Fruit fly (Drosophila melanogaster) whole organism, embryonic: ENCODE measurements around the gene Exo70.

Experiments
- ATbp ChIP-seq: fragments of 200-800 bp; sonication (Bioruptor generic); optimal IDR thresholded peaks from 2 replicates; lab custom pipeline; 2017; ENCODE audit warnings: missing biosample characterization, mild to moderate bottlenecking, missing genetic modification characterization, missing genetic modification reagents
- Adf1 ChIP-seq: fragments of 200-800 bp; sonication (Bioruptor generic); IDR thresholded peaks from 2 replicates; pipeline ENCODE4 v1.3.6; 2022; ENCODE audit warnings: missing biosample characterization, missing genetic modification characterization
- CG10366 ChIP-seq: fragments of 200-800 bp; sonication (Bioruptor generic); IDR thresholded peaks from 2 replicates; pipeline ENCODE4 v1.3.6; 2022; ENCODE audit warnings: missing biosample characterization, missing genetic modification characterization
- CG10462 ChIP-seq: fragments of 200-800 bp; sonication (Bioruptor generic); optimal IDR thresholded peaks from 2 replicates; lab custom pipeline; 2016; ENCODE audit warnings: missing biosample characterization, missing genetic modification characterization
- CG10959 ChIP-seq: fragments of 200-800 bp; sonication (Bioruptor generic); IDR thresholded peaks from 2 replicates; pipeline ENCODE4 v1.3.6; 2022; ENCODE audit warnings: missing biosample characterization, missing genetic modification characterization
- CG10979 ChIP-seq: fragments of 200-800 bp; sonication (Bioruptor generic); optimal IDR thresholded peaks from 2 replicates; lab custom pipeline; 2018; ENCODE audit warnings: missing biosample characterization, mild to moderate bottlenecking, missing genetic modification characterization, moderate library complexity
- CG12071 ChIP-seq: fragments of 200-800 bp; sonication (Bioruptor generic); optimal IDR thresholded peaks from 3 replicates; lab custom pipeline; 2018; ENCODE audit warnings: missing biosample characterization, mild to moderate bottlenecking, missing genetic modification characterization
- CG12391 ChIP-seq: fragments of 200-800 bp; sonication (Bioruptor generic); optimal IDR thresholded peaks from 3 replicates; lab custom pipeline; 2018; ENCODE audit warnings: missing biosample characterization, mild to moderate bottlenecking, missing genetic modification characterization, moderate library complexity
- CG12744 ChIP-seq: fragments of 200-800 bp; sonication (Bioruptor generic); optimal IDR thresholded peaks from 2 replicates; lab custom pipeline; 2016; ENCODE audit warnings: missing biosample characterization, missing genetic modification characterization
- CG14050 ChIP-seq: fragments of 200-800 bp; sonication (Bioruptor generic); IDR thresholded peaks from 3 replicates; pipeline ENCODE4 v1.3.6; 2022; ENCODE audit warnings: missing biosample characterization, missing genetic modification characterization
- CG14965 ChIP-seq: fragments of 200-800 bp; sonication (Bioruptor generic); optimal IDR thresholded peaks from 2 replicates; lab custom pipeline; 2016; ENCODE audit warnings: missing biosample characterization, missing genetic modification characterization, borderline replicate concordance
- CG17359 ChIP-seq: fragments of 200-800 bp; sonication (Bioruptor generic); optimal IDR thresholded peaks from 3 replicates; lab custom pipeline; 2018; ENCODE audit warnings: missing biosample characterization, mild to moderate bottlenecking, missing genetic modification characterization, moderate library complexity
- CG3407 ChIP-seq: fragments of 200-800 bp; sonication (Bioruptor generic); optimal IDR thresholded peaks from 2 replicates; lab custom pipeline; 2018; ENCODE audit warnings: missing biosample characterization, mild to moderate bottlenecking, missing genetic modification characterization
- CG3847 ChIP-seq: fragments of 200-800 bp; sonication (Bioruptor generic); IDR thresholded peaks from 2 replicates; pipeline ENCODE4 v1.3.6; 2022; ENCODE audit warnings: missing biosample characterization, missing genetic modification characterization
- CG4617 ChIP-seq: fragments of 200-800 bp; sonication (Bioruptor generic); optimal IDR thresholded peaks from 3 replicates; lab custom pipeline; 2016; ENCODE audit warnings: missing biosample characterization, missing genetic modification characterization, borderline replicate concordance
- CG4730 ChIP-seq: fragments of 200-800 bp; sonication (Bioruptor generic); IDR thresholded peaks from 2 replicates; pipeline ENCODE4 v1.3.6; 2022; ENCODE audit warnings: missing biosample characterization, missing genetic modification characterization
- CG6175 ChIP-seq: fragments of 200-800 bp; sonication (Bioruptor generic); IDR thresholded peaks from 3 replicates; pipeline ENCODE4 v1.3.6; 2022; ENCODE audit warnings: missing biosample characterization, missing genetic modification characterization
- CG7987 ChIP-seq: fragments of 200-800 bp; sonication (Bioruptor generic); optimal IDR thresholded peaks from 2 replicates; lab custom pipeline; 2018; ENCODE audit warnings: missing biosample characterization, mild to moderate bottlenecking, missing genetic modification characterization, moderate library complexity
- CG8765 ChIP-seq: fragments of 200-800 bp; sonication (Bioruptor generic); IDR thresholded peaks from 2 replicates; pipeline ENCODE4 v1.3.6; 2022; ENCODE audit warnings: missing biosample characterization, missing genetic modification characterization
- CG8924 ChIP-seq: fragments of 200-800 bp; optimal IDR thresholded peaks from 3 replicates; lab custom pipeline; 2019; ENCODE audit warnings: missing biosample characterization, mild to moderate bottlenecking, missing genetic modification characterization, moderate library complexity
- CG9437 ChIP-seq: fragments of 200-800 bp; sonication (Bioruptor generic); optimal IDR thresholded peaks from 2 replicates; lab custom pipeline; 2018; ENCODE audit warnings: missing biosample characterization, mild to moderate bottlenecking, missing genetic modification characterization
- CG9817 ChIP-seq: fragments of 200-800 bp; sonication (Bioruptor generic); optimal IDR thresholded peaks from 2 replicates; lab custom pipeline; 2018; ENCODE audit warnings: missing biosample characterization, mild to moderate bottlenecking, missing genetic modification characterization, moderate library complexity
- Dp ChIP-seq: fragments of 200-800 bp; sonication (Bioruptor generic); optimal IDR thresholded peaks from 2 replicates; lab custom pipeline; 2018; ENCODE audit warnings: missing biosample characterization, mild to moderate bottlenecking, missing genetic modification characterization, moderate library complexity
- E2f2 ChIP-seq: fragments of 200-800 bp; sonication (Bioruptor generic); IDR thresholded peaks from 2 replicates; pipeline ENCODE4 v1.3.6; 2022; ENCODE audit warnings: missing biosample characterization, missing genetic modification characterization
- Lhr ChIP-seq: fragments of 200-800 bp; sonication (Bioruptor generic); optimal IDR thresholded peaks from 3 replicates; lab custom pipeline; 2017; ENCODE audit warnings: mild to moderate bottlenecking, missing biosample characterization, missing genetic modification reagents, missing genetic modification characterization
- NC2β ChIP-seq: fragments of 200-800 bp; sonication (Bioruptor generic); optimal IDR thresholded peaks from 2 replicates; lab custom pipeline; 2016; ENCODE audit warnings: missing biosample characterization, missing genetic modification characterization
- YL-1 ChIP-seq: fragments of 200-800 bp; sonication (Bioruptor generic); optimal IDR thresholded peaks from 3 replicates; lab custom pipeline; 2017; ENCODE audit warnings: missing biosample characterization, mild to moderate bottlenecking, missing genetic modification characterization
- aop ChIP-seq: fragments of 200-800 bp; sonication (Bioruptor generic); IDR thresholded peaks from 2 replicates; pipeline ENCODE4 v1.3.6; 2022; ENCODE audit warnings: missing biosample characterization, missing genetic modification characterization
- bigmax ChIP-seq: fragments of 200-800 bp; sonication (Bioruptor generic); optimal IDR thresholded peaks from 2 replicates; lab custom pipeline; 2018; ENCODE audit warnings: missing biosample characterization, mild to moderate bottlenecking, missing genetic modification characterization
- bowl ChIP-seq: fragments of 200-800 bp; sonication (Bioruptor generic); IDR thresholded peaks from 2 replicates; pipeline ENCODE4 v1.3.6; 2022; ENCODE audit warnings: missing biosample characterization, missing genetic modification characterization
- cg ChIP-seq: fragments of 200-800 bp; sonication (Bioruptor generic); optimal IDR thresholded peaks from 3 replicates; lab custom pipeline; 2019; ENCODE audit warnings: missing biosample characterization, mild to moderate bottlenecking, missing genetic modification characterization, moderate library complexity
- cwo ChIP-seq: fragments of 200-800 bp; sonication (Bioruptor generic); optimal IDR thresholded peaks from 3 replicates; lab custom pipeline; 2017; ENCODE audit warnings: missing biosample characterization, missing genetic modification characterization, mild to moderate bottlenecking, moderate library complexity, missing genetic modification reagents
- emc ChIP-seq: fragments of 200-800 bp; sonication (Bioruptor generic); optimal IDR thresholded peaks from 2 replicates; lab custom pipeline; 2016; ENCODE audit warnings: missing biosample characterization, missing genetic modification characterization
- ftz-f1 ChIP-seq: fragments of 200-800 bp; sonication (Bioruptor generic); optimal IDR thresholded peaks from 2 replicates; lab custom pipeline; 2016; ENCODE audit warnings: missing biosample characterization, missing genetic modification characterization
- hbn ChIP-seq: fragments of 200-800 bp; sonication (Bioruptor generic); IDR thresholded peaks from 2 replicates; pipeline ENCODE4 v1.3.6; 2022; ENCODE audit warnings: missing biosample characterization, missing genetic modification characterization; ENCODE audit not compliant: partially characterized antibody
- klu ChIP-seq: fragments of 200-800 bp; sonication (Bioruptor generic); IDR thresholded peaks from 2 replicates; pipeline ENCODE4 v1.3.6; 2022; ENCODE audit warnings: missing biosample characterization, missing genetic modification characterization
- lilli ChIP-seq: fragments of 200-800 bp; sonication (Bioruptor generic); optimal IDR thresholded peaks from 3 replicates; lab custom pipeline; 2016; ENCODE audit warnings: missing biosample characterization, missing genetic modification characterization
- mam ChIP-seq: fragments of 200-800 bp; sonication (Bioruptor generic); optimal IDR thresholded peaks from 3 replicates; lab custom pipeline; 2016; ENCODE audit warnings: missing biosample characterization, missing genetic modification characterization
- nerfin-1 ChIP-seq: fragments of 200-800 bp; sonication (Bioruptor generic); optimal IDR thresholded peaks from 3 replicates; lab custom pipeline; 2019; ENCODE audit warnings: missing biosample characterization, mild to moderate bottlenecking, missing genetic modification characterization, moderate library complexity
- oc ChIP-seq: fragments of 200-800 bp; sonication (Bioruptor generic); optimal IDR thresholded peaks from 2 replicates; lab custom pipeline; 2018; ENCODE audit warnings: missing biosample characterization, mild to moderate bottlenecking, missing genetic modification characterization, moderate library complexity
- pita ChIP-seq: fragments of 200-800 bp; sonication (Bioruptor generic); optimal IDR thresholded peaks from 2 replicates; lab custom pipeline; 2017; ENCODE audit warnings: missing biosample characterization, mild to moderate bottlenecking, missing genetic modification characterization
- pros ChIP-seq: fragments of 200-800 bp; sonication (Bioruptor generic); optimal IDR thresholded peaks from 3 replicates; lab custom pipeline; 2019; ENCODE audit warnings: missing biosample characterization, mild to moderate bottlenecking, missing genetic modification characterization, moderate library complexity
- repo ChIP-seq: fragments of 200-800 bp; sonication (Bioruptor generic); optimal IDR thresholded peaks from 2 replicates; lab custom pipeline; 2016; ENCODE audit warnings: missing biosample characterization, missing genetic modification characterization
- schlank ChIP-seq: fragments of 200-800 bp; sonication (Bioruptor generic); optimal IDR thresholded peaks from 2 replicates; lab custom pipeline; 2018; ENCODE audit warnings: missing biosample characterization, mild to moderate bottlenecking, missing genetic modification characterization
- shn ChIP-seq: fragments of 200-800 bp; sonication (Bioruptor generic); optimal IDR thresholded peaks from 3 replicates; lab custom pipeline; 2016; ENCODE audit warnings: missing biosample characterization, missing genetic modification characterization
- sisA ChIP-seq: fragments of 200-800 bp; sonication (Bioruptor generic); IDR thresholded peaks from 2 replicates; pipeline ENCODE4 v1.3.6; 2022; ENCODE audit warnings: missing biosample characterization, missing genetic modification characterization
- so ChIP-seq: fragments of 200-800 bp; sonication (Bioruptor generic); IDR thresholded peaks from 3 replicates; pipeline ENCODE4 v1.3.6; 2022; ENCODE audit warnings: missing biosample characterization, missing genetic modification characterization
- sug ChIP-seq: fragments of 200-800 bp; optimal IDR thresholded peaks from 2 replicates; lab custom pipeline; 2019; ENCODE audit warnings: missing biosample characterization, mild to moderate bottlenecking, missing genetic modification characterization, moderate library complexity
- twi ChIP-seq: fragments of 200-800 bp; optimal IDR thresholded peaks from 2 replicates; lab custom pipeline; 2019; ENCODE audit warnings: missing biosample characterization, mild to moderate bottlenecking, missing genetic modification characterization, moderate library complexity

Gene Exo70

dm6 chr3L:8396187-8396586, 15.5 kb upstream of the Exo70 start:
- TF ChIP-seq CG10979 (tag; lab: Kevin White, UChicago), result no peak
- TF ChIP-seq nerfin-1 (tag; lab: Kevin White, UChicago), result peak; percentile 40
- no peak for TF ChIP-seq CG14965 (GFP tag; lab: Kevin White, UChicago)
- TF ChIP-seq CG17359, result no peak
- TF ChIP-seq Adf1 (GFP tag; lab: Robert Waterston, UW), result no peak
- TF ChIP-seq cg (GFP tag; lab: Kevin White, UChicago), result peak; percentile 65
- no peak for TF ChIP-seq CG10959 (GFP tag; lab: Robert Waterston, UW)
- no peak for TF ChIP-seq bigmax (GFP tag; lab: Kevin White, UChicago)
- TF ChIP-seq repo (GFP tag; lab: Kevin White, UChicago), result no peak
- no peak for TF ChIP-seq Lhr (GFP tag; lab: Kevin White, UChicago)
- no peak for TF ChIP-seq ATbp (GFP tag; lab: Kevin White, UChicago)
- peak; percentile 36 for TF ChIP-seq twi

- TF ChIP-seq klu (GFP tag; lab: Robert Waterston, UW) (no peak), CG14050 (GFP tag; lab: Robert Waterston, UW) (no peak), NC2β (GFP tag; lab: Kevin White, UChicago) (peak; percentile 23), bowl (GFP tag; lab: Robert Waterston, UW) (no peak), ftz-f1 (no peak), CG10462 (GFP tag; lab: Kevin White, UChicago) (no peak), schlank (tag; lab: Kevin White, UChicago) (no peak), lilli (peak; percentile 35), CG3407 (GFP tag; lab: Kevin White, UChicago) (no peak), oc (tag; lab: Kevin White, UChicago) (no peak), CG10366 (peak; percentile 32; the same call in 1 of the 2 replicates), sisA (peak; percentile 51; the same call in 1 of the 2 replicates), so (GFP tag; lab: Robert Waterston, UW) (no peak), aop (no peak), CG6175 (GFP tag; lab: Robert Waterston, UW) (no peak), CG12744 (GFP tag; lab: Kevin White, UChicago) (no peak), CG3847 (0 out of 2 replicates have a peak, but pooled peaks have one; percentile 21), E2f2 (GFP tag; lab: Robert Waterston, UW) (0 out of 2 replicates have a peak, but pooled peaks have one; percentile 7), CG8924 (peak; percentile 23), Dp (GFP tag; lab: Kevin White, UChicago) (no peak), pita (GFP tag; lab: Kevin White, UChicago) (no peak), CG9437 (GFP tag; lab: Kevin White, UChicago) (no peak), shn (no peak), pros (GFP tag; lab: Kevin White, UChicago) (no peak), CG4730 (no peak), YL-1 (GFP tag; lab: Kevin White, UChicago) (no peak), CG8765 (GFP tag; lab: Robert Waterston, UW) (no peak), CG4617 (GFP tag; lab: Kevin White, UChicago) (no peak), mam (GFP tag; lab: Kevin White, UChicago) (peak; percentile 42), sug (tag; lab: Kevin White, UChicago) (no peak), CG12071 (no peak), CG7987 (GFP tag; lab: Kevin White, UChicago) (no peak), cwo (GFP tag; lab: Kevin White, UChicago) (no peak), hbn (GFP tag; lab: Robert Waterston, UW) (no peak), CG9817 (tag; lab: Kevin White, UChicago) (no peak), CG12391 (tag; lab: Kevin White, UChicago) (peak; percentile 16), emc (GFP tag; lab: Kevin White, UChicago) (no peak)
These were observed 12.7 kb upstream of the Exo70 start for dm6 chr3L:8398763-8399445.
